Fruit fly (Drosophila melanogaster): ENCODE measurements around the gene Hph.

DNA sequence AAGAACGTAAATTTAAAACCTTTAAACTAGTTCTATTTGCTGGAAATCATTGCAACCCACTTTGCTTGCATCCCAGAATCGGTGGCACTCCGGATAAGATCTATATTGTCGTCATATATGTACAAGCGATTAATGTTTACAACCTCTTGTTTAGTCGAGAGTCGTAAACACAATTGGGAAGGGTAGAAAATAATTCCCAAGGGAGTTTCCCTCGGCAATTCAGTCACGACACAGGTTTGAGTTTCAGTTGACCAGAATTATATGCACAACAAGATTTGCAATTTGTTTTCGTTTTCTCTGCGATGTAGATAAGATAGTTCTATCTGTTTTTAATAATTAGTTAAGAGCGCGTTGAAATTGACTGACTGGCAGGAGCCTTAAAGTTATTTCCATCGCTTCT, 23.5 kb downstream of the Hph start:
- TF ChIP-seq EcR (GFP tag; optimal IDR thresholded peaks at IDR 0.05) (no peak), usp (GFP tag; optimal IDR thresholded peaks at IDR 0.05) (no peak), CG8478 (optimal IDR thresholded peaks at IDR 0.05) (no peak), pan (optimal IDR thresholded peaks at IDR 0.05) (no peak), psq (optimal IDR thresholded peaks at IDR 0.05) (no peak), Dll (optimal IDR thresholded peaks at IDR 0.05) (no peak)

Measured in whole organism.